Fruit fly (Drosophila melanogaster): ENCODE measurements around the gene Tap42.

Tap42 gene

DNA sequence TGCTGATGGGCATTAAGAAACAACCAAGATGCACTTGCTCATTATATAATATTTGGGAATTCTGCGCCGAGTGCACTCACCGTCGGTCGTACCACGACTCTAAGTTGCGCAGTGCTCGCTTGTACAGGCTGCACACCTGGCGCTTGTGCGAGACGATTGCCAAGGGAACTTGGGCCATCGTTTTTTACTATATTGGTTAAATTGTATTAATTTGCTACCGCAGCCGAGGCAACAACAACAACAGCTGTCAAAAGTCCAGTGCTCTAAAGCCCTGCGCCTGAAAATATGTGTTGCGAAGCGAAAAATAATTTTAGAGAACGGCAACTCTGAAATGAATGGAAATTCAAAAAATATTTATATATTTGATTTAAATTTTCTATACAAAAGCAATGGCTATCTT is 3.3 kb downstream of the Tap42 start, which contains the start of gene ND-B22 (continued):
- TF ChIP-seq Adf1 (GFP tag; IDR thresholded peaks at IDR 0.05) (no peak; the same call in 1 of the 2 replicates), tin (GFP tag; optimal IDR thresholded peaks at IDR 0.05) (peak; percentile 46), Lpt (GFP tag; optimal IDR thresholded peaks at IDR 0.05) (no peak), Sox102F (GFP tag; optimal IDR thresholded peaks at IDR 0.05) (no peak), CG30020 (tag; optimal IDR thresholded peaks at IDR 0.05) (peak; percentile 43), Dll (GFP tag; IDR thresholded peaks at IDR 0.05; ENCODE audit: partially characterized antibody) (peak; percentile 37; the same call in 1 of the 4 replicates), bcd (GFP tag; optimal IDR thresholded peaks at IDR 0.05) (peak; percentile 37), CG10654 (GFP tag; optimal IDR thresholded peaks at IDR 0.05) (peak; percentile 31), MBD-R2 (GFP tag; IDR thresholded peaks at IDR 0.05) (peak; percentile 85), pho (GFP tag; optimal IDR thresholded peaks at IDR 0.05) (no peak), ab (GFP tag; optimal IDR thresholded peaks at IDR 0.05) (no peak), usp (GFP tag; optimal IDR thresholded peaks at IDR 0.05) (no peak), CG11085 (GFP tag; IDR thresholded peaks at IDR 0.05) (0 out of 2 replicates have a peak, but pooled peaks have one; percentile 11), CG12155 (GFP tag; optimal IDR thresholded peaks at IDR 0.05) (peak; percentile 51), Opbp (GFP tag; IDR thresholded peaks at IDR 0.05; ENCODE audit: partially characterized antibody) (peak; percentile 55; the same call in 2 of the 3 replicates), sim (GFP tag; IDR thresholded peaks at IDR 0.05) (no peak), CG17829 (tag; optimal IDR thresholded peaks at IDR 0.05) (peak; percentile 31), CG17568 (GFP tag; optimal IDR thresholded peaks at IDR 0.05) (no peak), bsh (GFP tag; optimal IDR thresholded peaks at IDR 0.05) (peak in 1 of 2 experiments; percentile 26), CG33557 (GFP tag; optimal IDR thresholded peaks at IDR 0.05) (no peak), CrebB (tag; optimal IDR thresholded peaks at IDR 0.05) (no peak), CG10147 (GFP tag; optimal IDR thresholded peaks at IDR 0.05) (peak; percentile 17), Hmr (GFP tag; optimal IDR thresholded peaks at IDR 0.05) (peak; percentile 38), dpn (GFP tag; optimal IDR thresholded peaks at IDR 0.05) (peak; percentile 38 to 51), Hsf (GFP tag; optimal IDR thresholded peaks at IDR 0.05) (peak; percentile 47), Chrac-16 (GFP tag; optimal IDR thresholded peaks at IDR 0.05) (peak; percentile 15), CG15601 (tag; optimal IDR thresholded peaks at IDR 0.05) (peak; percentile 52), Abd-B (GFP tag; optimal IDR thresholded peaks at IDR 0.05) (no peak), CG15696 (tag; optimal IDR thresholded peaks at IDR 0.05) (no peak), CTCF (GFP tag; optimal IDR thresholded peaks at IDR 0.05) (peak; percentile 8), hbn (GFP tag; IDR thresholded peaks at IDR 0.05; ENCODE audit: partially characterized antibody) (peak; percentile 37; the same call in 1 of the 2 replicates), phol (tag; optimal IDR thresholded peaks at IDR 0.05) (peak; percentile 46), ttk (GFP tag; IDR thresholded peaks at IDR 0.05) (no peak), CG15269 (tag; optimal IDR thresholded peaks at IDR 0.05) (peak; percentile 30), NfI (GFP tag; optimal IDR thresholded peaks at IDR 0.05) (peak; percentile 68), gsb-n (tag; optimal IDR thresholded peaks at IDR 0.05) (no peak), gfzf (GFP tag; optimal IDR thresholded peaks at IDR 0.05) (no peak), CG3407 (GFP tag; optimal IDR thresholded peaks at IDR 0.05) (peak; percentile 26), CG9727 (GFP tag; optimal IDR thresholded peaks at IDR 0.05) (no peak), run (tag; optimal IDR thresholded peaks at IDR 0.05) (peak; percentile 12), Kr (GFP tag; optimal IDR thresholded peaks at IDR 0.05) (no peak), bigmax (GFP tag; optimal IDR thresholded peaks at IDR 0.05) (no peak), CG1603 (tag; optimal IDR thresholded peaks at IDR 0.05) (peak; percentile 46), fru (optimal IDR thresholded peaks at IDR 0.05) (no peak), Trl (optimal IDR thresholded peaks at IDR 0.05) (no peak), Trl (GFP tag; optimal IDR thresholded peaks at IDR 0.05) (peak; percentile 31), MESR4 (GFP tag; optimal IDR thresholded peaks at IDR 0.05) (peak; percentile 90), sisA (GFP tag; IDR thresholded peaks at IDR 0.05) (no peak), CG5953 (GFP tag; IDR thresholded peaks at IDR 0.05) (no peak), sob (GFP tag; IDR thresholded peaks at IDR 0.05) (peak; percentile 66), CG9932 (GFP tag; IDR thresholded peaks at IDR 0.05) (peak; percentile 70), YL-1 (GFP tag; optimal IDR thresholded peaks at IDR 0.05) (peak; percentile 84)
